Fruit fly (Drosophila melanogaster): ENCODE data around the gene xit.

xit gene

dm6 chrX:6852574-6852973 lies 31.8 kb downstream of the xit start:
- peak; percentile 93 for TF ChIP-seq CG17801 (GFP tag; optimal IDR thresholded peaks at IDR 0.05; ENCODE audit: partially characterized antibody)

- no peak for TF ChIP-seq CG17801 (GFP tag; optimal IDR thresholded peaks at IDR 0.05; ENCODE audit: partially characterized antibody)
Observed at dm6 chrX:6853384-6853783, 32.6 kb downstream of the xit start.

dm6 chrX:6854563-6854962 lies 33.7 kb downstream of the xit start:
- TF ChIP-seq CG17801 (GFP tag; optimal IDR thresholded peaks at IDR 0.05; ENCODE audit: partially characterized antibody), result peak; percentile 0

dm6 chrX:6855366-6856200 lies 34.8 kb downstream of the xit start:
- no peak for TF ChIP-seq CG17801 (GFP tag; optimal IDR thresholded peaks at IDR 0.05; ENCODE audit: partially characterized antibody)

dm6 chrX:6856332-6856995 lies 35.6 kb downstream of the xit start:
- peak; percentile 84 for TF ChIP-seq CG17801 (GFP tag; optimal IDR thresholded peaks at IDR 0.05; ENCODE audit: partially characterized antibody)

- no peak for TF ChIP-seq CG17801 (GFP tag; optimal IDR thresholded peaks at IDR 0.05; ENCODE audit: partially characterized antibody)
Observed at dm6 chrX:6857269-6857668, 36.5 kb downstream of the xit start.

- no peak for TF ChIP-seq CG17801 (GFP tag; optimal IDR thresholded peaks at IDR 0.05; ENCODE audit: partially characterized antibody)
Observed at dm6 chrX:6857693-6858092, 36.9 kb downstream of the xit start.

- TF ChIP-seq CG17801 (GFP tag; optimal IDR thresholded peaks at IDR 0.05; ENCODE audit: partially characterized antibody), result no peak
Observed at dm6 chrX:6859245-6859644, 38.4 kb downstream of the xit start.

- TF ChIP-seq CG17801 (GFP tag; optimal IDR thresholded peaks at IDR 0.05; ENCODE audit: partially characterized antibody), result peak; percentile 81
Observed at dm6 chrX:6859756-6860412, 39.1 kb downstream of the xit start.

- no peak for TF ChIP-seq CG17801 (GFP tag; optimal IDR thresholded peaks at IDR 0.05; ENCODE audit: partially characterized antibody)
Observed at dm6 chrX:6860413-6861089, 39.7 kb downstream of the xit start.

- peak; percentile 89 for TF ChIP-seq CG17801 (GFP tag; optimal IDR thresholded peaks at IDR 0.05; ENCODE audit: partially characterized antibody)
Observed at dm6 chrX:6861523-6862077, 40.8 kb downstream of the xit start.

- TF ChIP-seq CG17801 (GFP tag; optimal IDR thresholded peaks at IDR 0.05; ENCODE audit: partially characterized antibody), result no peak
Observed at dm6 chrX:6862521-6863288, 41.9 kb downstream of the xit start.

dm6 chrX:6863289-6863938 lies 42.6 kb downstream of the xit start, which contains the start of gene CG43736:
TSS of gene CG43736 (plus strand) at chrX:6863888.
- peak; percentile 99 for TF ChIP-seq CG17801 (GFP tag; optimal IDR thresholded peaks at IDR 0.05; ENCODE audit: partially characterized antibody)

dm6 chrX:6865039-6865438 lies 44.2 kb downstream of the xit start:
- no peak for TF ChIP-seq CG17801 (GFP tag; optimal IDR thresholded peaks at IDR 0.05; ENCODE audit: partially characterized antibody)
